Fruit fly (Drosophila melanogaster) whole organism, embryonic: Measurements from ENCODE around the gene 7B2.

ENCODE experiments used
- ATbp ChIP-seq: fragments of 200-800 bp; sonication (Bioruptor generic); optimal IDR thresholded peaks from 2 replicates; lab custom pipeline; 2017; ENCODE audit warnings: missing biosample characterization, mild to moderate bottlenecking, missing genetic modification characterization, missing genetic modification reagents
- Atf6 ChIP-seq: fragments of 200-800 bp; sonication (Bioruptor generic); IDR thresholded peaks from 2 replicates; pipeline ENCODE4 v1.3.6; 2022; ENCODE audit warnings: missing biosample characterization, missing genetic modification characterization
- B-H2 ChIP-seq: fragments of 200-800 bp; sonication (Bioruptor generic); optimal IDR thresholded peaks from 2 replicates; lab custom pipeline; 2018; ENCODE audit warnings: missing biosample characterization, mild to moderate bottlenecking, missing genetic modification characterization
- BtbVII ChIP-seq: fragments of 200-800 bp; sonication (Bioruptor generic); optimal IDR thresholded peaks from 3 replicates; lab custom pipeline; 2017; ENCODE audit warnings: missing biosample characterization, mild to moderate bottlenecking, missing genetic modification characterization
- CG10147 ChIP-seq: fragments of 200-800 bp; sonication (Bioruptor generic); optimal IDR thresholded peaks from 2 replicates; lab custom pipeline; 2019; ENCODE audit warnings: missing biosample characterization, mild to moderate bottlenecking, missing genetic modification characterization, moderate library complexity
- CG10209 ChIP-seq: fragments of 200-800 bp; sonication (Bioruptor generic); optimal IDR thresholded peaks from 3 replicates; lab custom pipeline; 2017; ENCODE audit warnings: missing biosample characterization, mild to moderate bottlenecking, missing genetic modification characterization, missing genetic modification reagents
- CG11085 ChIP-seq: fragments of 200-800 bp; sonication (Bioruptor generic); IDR thresholded peaks from 2 replicates; pipeline ENCODE4 v1.3.6; 2022; ENCODE audit warnings: missing biosample characterization, missing genetic modification characterization
- CG12071 ChIP-seq: fragments of 200-800 bp; sonication (Bioruptor generic); optimal IDR thresholded peaks from 3 replicates; lab custom pipeline; 2018; ENCODE audit warnings: missing biosample characterization, mild to moderate bottlenecking, missing genetic modification characterization
- CG13424 ChIP-seq: fragments of 200-800 bp; sonication (Bioruptor generic); optimal IDR thresholded peaks from 2 replicates; lab custom pipeline; 2019; ENCODE audit warnings: missing biosample characterization, mild to moderate bottlenecking, missing genetic modification characterization, moderate library complexity
- CG13894 ChIP-seq: fragments of 200-800 bp; sonication (Bioruptor generic); optimal IDR thresholded peaks from 3 replicates; lab custom pipeline; 2018; ENCODE audit warnings: missing biosample characterization, mild to moderate bottlenecking, missing genetic modification characterization, moderate library complexity
- CG14441 ChIP-seq: fragments of 200-800 bp; sonication (Bioruptor generic); IDR thresholded peaks from 2 replicates; pipeline ENCODE4 v1.3.6; 2022; ENCODE audit warnings: missing biosample characterization, missing genetic modification characterization
- CG1602 ChIP-seq: fragments of 200-800 bp; sonication (Bioruptor generic); optimal IDR thresholded peaks from 3 replicates; lab custom pipeline; 2016; ENCODE audit warnings: missing biosample characterization, missing genetic modification characterization
- CG1603 ChIP-seq: fragments of 200-800 bp; sonication (Bioruptor generic); optimal IDR thresholded peaks from 2 replicates; lab custom pipeline; 2019; ENCODE audit warnings: missing biosample characterization, mild to moderate bottlenecking, missing genetic modification characterization, moderate library complexity
- CG17186 ChIP-seq: fragments of 200-800 bp; sonication (Bioruptor generic); optimal IDR thresholded peaks from 3 replicates; lab custom pipeline; 2017; ENCODE audit warnings: missing biosample characterization, missing genetic modification reagents, missing genetic modification characterization
- CG17829 ChIP-seq: fragments of 200-800 bp; optimal IDR thresholded peaks from 2 replicates; lab custom pipeline; 2019; ENCODE audit warnings: missing biosample characterization, mild to moderate bottlenecking, missing genetic modification characterization, moderate library complexity
- CG30431 ChIP-seq: fragments of 200-800 bp; sonication (Bioruptor generic); optimal IDR thresholded peaks from 2 replicates; lab custom pipeline; 2017; ENCODE audit warnings: missing biosample characterization, missing genetic modification characterization
- CG31365 ChIP-seq: fragments of 200-800 bp; sonication (Bioruptor generic); optimal IDR thresholded peaks from 2 replicates; lab custom pipeline; 2018; ENCODE audit warnings: missing biosample characterization, mild to moderate bottlenecking, missing genetic modification characterization
- CG33557 ChIP-seq: fragments of 200-800 bp; sonication (Bioruptor generic); optimal IDR thresholded peaks from 2 replicates; lab custom pipeline; 2019; ENCODE audit warnings: missing biosample characterization, mild to moderate bottlenecking, missing genetic modification characterization, moderate library complexity
- CG6854 ChIP-seq: fragments of 200-800 bp; sonication (Bioruptor generic); optimal IDR thresholded peaks from 3 replicates; lab custom pipeline; 2017; ENCODE audit warnings: missing biosample characterization, mild to moderate bottlenecking, missing genetic modification characterization
- CG7556 ChIP-seq: fragments of 200-800 bp; sonication (Bioruptor generic); optimal IDR thresholded peaks from 2 replicates; lab custom pipeline; 2017; ENCODE audit warnings: missing biosample characterization, mild to moderate bottlenecking, missing genetic modification characterization
- CG7839 ChIP-seq: fragments of 200-800 bp; sonication (Bioruptor generic); optimal IDR thresholded peaks from 3 replicates; lab custom pipeline; 2018; ENCODE audit warnings: missing biosample characterization, mild to moderate bottlenecking, missing genetic modification characterization, moderate library complexity
- CG7963 ChIP-seq: fragments of 200-800 bp; sonication (Bioruptor generic); IDR thresholded peaks from 3 replicates; pipeline ENCODE4 v1.3.6; 2022; ENCODE audit warnings: missing biosample characterization, missing genetic modification characterization; ENCODE audit not compliant: partially characterized antibody
- CHES-1-like ChIP-seq: fragments of 200-800 bp; sonication (Bioruptor generic); optimal IDR thresholded peaks from 2 replicates; lab custom pipeline; 2016; ENCODE audit warnings: missing biosample characterization, missing genetic modification characterization
- Dref ChIP-seq: fragments of 200-800 bp; sonication (Bioruptor generic); IDR thresholded peaks from 2 replicates; pipeline ENCODE4 v1.3.6; 2022; ENCODE audit warnings: missing biosample characterization, missing genetic modification characterization
- ERR ChIP-seq: fragments of 200-800 bp; sonication (Bioruptor generic); optimal IDR thresholded peaks from 2 replicates; lab custom pipeline; 2016; ENCODE audit warnings: missing biosample characterization, missing genetic modification characterization
- Fer1 ChIP-seq: fragments of 200-800 bp; sonication (Bioruptor generic); optimal IDR thresholded peaks from 2 replicates; lab custom pipeline; 2017; ENCODE audit warnings: missing biosample characterization, mild to moderate bottlenecking, missing genetic modification characterization
- Hmx ChIP-seq: fragments of 200-800 bp; sonication (Bioruptor generic); optimal IDR thresholded peaks from 2 replicates; lab custom pipeline; 2016; ENCODE audit warnings: missing biosample characterization, missing genetic modification characterization
- Hr51 ChIP-seq, 2 experiments: fragments of 200-800 bp; sonication (Bioruptor generic); optimal IDR thresholded peaks; 2 replicates in 1 of 2; 3 replicates in 1 of 2; lab custom pipeline; 2016 to 2018; ENCODE audit warnings: missing biosample characterization in 2 of 2, missing genetic modification characterization in 2 of 2, mild to moderate bottlenecking in 1 of 2, moderate library complexity in 1 of 2
- Jarid2 ChIP-seq: fragments of 200-800 bp; sonication (Bioruptor generic); optimal IDR thresholded peaks from 3 replicates; lab custom pipeline; 2017; ENCODE audit warnings: mild to moderate bottlenecking, missing biosample characterization, missing genetic modification reagents, missing genetic modification characterization
- Myb ChIP-seq: fragments of 200-800 bp; sonication (Bioruptor generic); optimal IDR thresholded peaks from 2 replicates; lab custom pipeline; 2016; ENCODE audit warnings: missing biosample characterization, missing genetic modification characterization
- NfI ChIP-seq: fragments of 200-800 bp; sonication (Bioruptor generic); optimal IDR thresholded peaks from 3 replicates; lab custom pipeline; 2018; ENCODE audit warnings: missing biosample characterization, mild to moderate bottlenecking, missing genetic modification characterization, moderate library complexity
- Ravus ChIP-seq: fragments of 200-800 bp; sonication (Bioruptor generic); IDR thresholded peaks from 2 replicates; pipeline ENCODE4 v1.3.6; 2022; ENCODE audit warnings: missing biosample characterization, missing genetic modification characterization
- Scr ChIP-seq: fragments of 200-800 bp; sonication (Bioruptor generic); IDR thresholded peaks from 2 replicates; pipeline ENCODE4 v1.3.6; 2022; ENCODE audit warnings: missing biosample characterization, missing genetic modification characterization; ENCODE audit not compliant: partially characterized antibody
- TFAM ChIP-seq: fragments of 200-800 bp; sonication (Bioruptor generic); optimal IDR thresholded peaks from 2 replicates; lab custom pipeline; 2017; ENCODE audit warnings: missing biosample characterization, missing genetic modification characterization, inconsistent platforms
- Xbp1 ChIP-seq: fragments of 200-800 bp; sonication (Bioruptor generic); optimal IDR thresholded peaks from 3 replicates; lab custom pipeline; 2016; ENCODE audit warnings: missing biosample characterization, mild to moderate bottlenecking, missing genetic modification characterization
- Xrp1 ChIP-seq: fragments of 200-800 bp; sonication (Bioruptor generic); IDR thresholded peaks from 2 replicates; pipeline ENCODE4 v1.3.6; 2022; ENCODE audit warnings: missing biosample characterization, missing genetic modification characterization
- ac ChIP-seq: fragments of 200-800 bp; sonication (Bioruptor generic); optimal IDR thresholded peaks from 3 replicates; lab custom pipeline; 2017; ENCODE audit warnings: missing biosample characterization, mild to moderate bottlenecking, missing genetic modification characterization
- dysf ChIP-seq: fragments of 200-800 bp; sonication (Bioruptor generic); IDR thresholded peaks from 3 replicates; pipeline ENCODE4 v1.3.6; 2022; ENCODE audit warnings: missing biosample characterization, missing genetic modification characterization
- ewg ChIP-seq: fragments of 200-800 bp; sonication (Bioruptor generic); optimal IDR thresholded peaks from 3 replicates; lab custom pipeline; 2017; ENCODE audit warnings: mild to moderate bottlenecking, missing biosample characterization, missing genetic modification reagents, missing genetic modification characterization
- insv ChIP-seq, 2 experiments: fragments of 200-800 bp; sonication (Bioruptor generic); optimal IDR thresholded peaks; 3 replicates each; lab custom pipeline; 2016 to 2018; ENCODE audit warnings: missing biosample characterization in 2 of 2, missing genetic modification characterization in 2 of 2
- mirr ChIP-seq: fragments of 200-800 bp; sonication (Bioruptor generic); optimal IDR thresholded peaks from 3 replicates; lab custom pipeline; 2018; ENCODE audit warnings: missing biosample characterization, mild to moderate bottlenecking, missing genetic modification characterization
- nerfin-2 ChIP-seq: fragments of 200-800 bp; sonication (Bioruptor generic); IDR thresholded peaks from 2 replicates; pipeline ENCODE4 v1.3.6; 2022; ENCODE audit warnings: missing biosample characterization, missing genetic modification characterization; ENCODE audit not compliant: partially characterized antibody
- pb ChIP-seq: fragments of 200-800 bp; sonication (Bioruptor generic); optimal IDR thresholded peaks from 3 replicates; lab custom pipeline; 2016; ENCODE audit warnings: missing biosample characterization, missing genetic modification characterization
- sens-2 ChIP-seq: fragments of 200-800 bp; sonication (Bioruptor generic); IDR thresholded peaks from 2 replicates; pipeline ENCODE4 v1.3.6; 2022; ENCODE audit warnings: missing biosample characterization, missing genetic modification characterization
- stc ChIP-seq: fragments of 200-800 bp; sonication (Bioruptor generic); IDR thresholded peaks from 2 replicates; pipeline ENCODE4 v1.3.6; 2022; ENCODE audit warnings: missing biosample characterization, missing genetic modification characterization
- trh ChIP-seq: fragments of 200-800 bp; sonication (Bioruptor generic); optimal IDR thresholded peaks from 2 replicates; lab custom pipeline; 2016; ENCODE audit warnings: missing biosample characterization, missing genetic modification characterization
- tx ChIP-seq: fragments of 200-800 bp; sonication (Bioruptor generic); optimal IDR thresholded peaks from 2 replicates; lab custom pipeline; 2016; ENCODE audit warnings: missing biosample characterization, missing genetic modification characterization
- unc-4 ChIP-seq: fragments of 200-800 bp; sonication (Bioruptor generic); IDR thresholded peaks from 2 replicates; pipeline ENCODE4 v1.3.6; 2022; ENCODE audit warnings: missing biosample characterization, missing genetic modification characterization; ENCODE audit not compliant: partially characterized antibody
- vnd ChIP-seq: fragments of 200-800 bp; sonication (Bioruptor generic); IDR thresholded peaks from 3 replicates; pipeline ENCODE4 v1.3.6; 2022; ENCODE audit warnings: missing biosample characterization, missing genetic modification characterization; ENCODE audit not compliant: partially characterized antibody
- zen2 ChIP-seq: fragments of 200-800 bp; sonication (Bioruptor generic); IDR thresholded peaks from 3 replicates; pipeline ENCODE4 v1.3.6; 2022; ENCODE audit warnings: missing biosample characterization, missing genetic modification characterization; ENCODE audit not compliant: partially characterized antibody

The 7B2 gene

dm6 chr3R:5412987-5413386 lies 36.4 kb downstream of the 7B2 start (continued):
- TF ChIP-seq dysf (GFP tag; lab: Robert Waterston, UW) (0 out of 3 replicates have a peak, but pooled peaks have one; percentile 27), Hr51 (GFP tag; optimal IDR thresholded peaks at IDR 0.05; lab: Kevin White, UChicago) (peak in 1 of 2 experiments; percentile 71), unc-4 (GFP tag; lab: Robert Waterston, UW) (no peak), TFAM (no peak), Ravus (GFP tag; lab: Robert Waterston, UW) (no peak), nerfin-2 (GFP tag; lab: Robert Waterston, UW) (no peak), CG10147 (peak; percentile 37), Atf6 (GFP tag; lab: Robert Waterston, UW) (peak; percentile 24; the same call in 1 of the 2 replicates), Hmx (GFP tag; lab: Kevin White, UChicago) (no peak), CG12071 (GFP tag; lab: Kevin White, UChicago) (no peak), CG33557 (GFP tag; lab: Kevin White, UChicago) (no peak), NfI (GFP tag; lab: Kevin White, UChicago) (peak; percentile 27), ewg (no peak), pb (no peak), CG17186 (no peak), insv (GFP tag; optimal IDR thresholded peaks at IDR 0.05; lab: Kevin White, UChicago) (no peak), CG7556 (GFP tag; lab: Kevin White, UChicago) (peak; percentile 75), CG14441 (GFP tag; lab: Robert Waterston, UW) (no peak), CG13894 (tag; lab: Kevin White, UChicago) (no peak), tx (no peak), ATbp (GFP tag; lab: Kevin White, UChicago) (no peak), CG10209 (GFP tag; lab: Kevin White, UChicago) (peak; percentile 56), vnd (no peak), CHES-1-like (GFP tag; lab: Kevin White, UChicago) (no peak), BtbVII (GFP tag; lab: Kevin White, UChicago) (peak; percentile 29), CG1602 (GFP tag; lab: Kevin White, UChicago) (no peak), CG11085 (GFP tag; lab: Robert Waterston, UW) (no peak), Jarid2 (GFP tag; lab: Kevin White, UChicago) (no peak), CG31365 (no peak), Fer1 (GFP tag; lab: Kevin White, UChicago) (peak; percentile 65), Xbp1 (GFP tag; lab: Kevin White, UChicago) (peak; percentile 42), sens-2 (GFP tag; lab: Robert Waterston, UW) (no peak), zen2 (GFP tag; lab: Robert Waterston, UW) (no peak), Xrp1 (GFP tag; lab: Robert Waterston, UW) (no peak), trh (GFP tag; lab: Kevin White, UChicago) (no peak), stc (GFP tag; lab: Robert Waterston, UW) (no peak), CG30431 (GFP tag; lab: Kevin White, UChicago) (no peak), Scr (GFP tag; lab: Robert Waterston, UW) (no peak), ac (GFP tag; lab: Kevin White, UChicago) (no peak), CG7963 (GFP tag; lab: Robert Waterston, UW) (no peak), Myb (GFP tag; lab: Kevin White, UChicago) (no peak), CG1603 (tag; lab: Kevin White, UChicago) (no peak), ERR (GFP tag; lab: Kevin White, UChicago) (no peak), B-H2 (GFP tag; lab: Kevin White, UChicago) (no peak), CG13424 (peak; percentile 60), Dref (GFP tag; lab: Robert Waterston, UW) (no peak), CG6854 (GFP tag; lab: Kevin White, UChicago) (peak; percentile 19), CG17829 (peak; percentile 44), mirr (no peak), CG7839 (tag; lab: Kevin White, UChicago) (peak; percentile 63)
